Worm (Caenorhabditis elegans): Measurements from ENCODE around the gene pcp-2.

- no peak for TF ChIP-seq ztf-11 (tag; optimal IDR thresholded peaks at IDR 0.05)
- TF ChIP-seq lin-13 (GFP tag; optimal IDR thresholded peaks at IDR 0.05) = no peak
- TF ChIP-seq unc-55 (GFP tag; optimal IDR thresholded peaks at IDR 0.05) = peak; percentile 11
Measured at ce11 chrIV:9169764-9170163, 4.8 kb upstream of the pcp-2 start.

Measured in whole organism, L2 larva.